Worm (Caenorhabditis elegans) whole organism, L4/young adult: ENCODE measurements around the gene nlp-64.
"Not testable (repeated sequence)": the region's sequence is repeated elsewhere in the genome, so short reads cannot be mapped to it uniquely, and the experiment has no call there.

ENCODE experiments used
- W03F9.2 ChIP-seq: fragments of 150-350 bp; optimal IDR thresholded peaks from 2 replicates; lab custom pipeline; 2014; ENCODE audit warnings: missing biosample characterization, missing genetic modification characterization
- dao-5 ChIP-seq: sonication (generic microtip); optimal IDR thresholded peaks from 2 replicates; lab custom pipeline; 2016; ENCODE audit warnings: missing genotype, missing genetic modification characterization, moderate library complexity, missing compliant biosample characterization
- him-1 ChIP-seq: sonication (generic microtip); optimal IDR thresholded peaks from 2 replicates; lab custom pipeline; 2016; ENCODE audit warnings: missing genotype, missing genetic modification reagents, missing genetic modification characterization, missing compliant biosample characterization

Gene nlp-64

ce11 chrX:312238-312637 is 1.1 kb upstream of the nlp-64 start:
- TF ChIP-seq him-1 (tag; lab: Kevin White, UChicago) (no peak), dao-5 (tag; lab: Kevin White, UChicago) (no peak), W03F9.2 (tag; lab: Kevin White, UChicago) (no peak)

ce11 chrX:309076-309475 is 2.0 kb downstream of the nlp-64 start:
- TF ChIP-seq dao-5 (tag; lab: Kevin White, UChicago) (no peak), W03F9.2 (tag; lab: Kevin White, UChicago) (no peak), him-1 (tag; lab: Kevin White, UChicago) (no peak)

ce11 chrX:305057-305456 is 6.1 kb downstream of the nlp-64 start:
- no peak for TF ChIP-seq him-1 (tag; lab: Kevin White, UChicago)
- no peak for TF ChIP-seq W03F9.2 (tag; lab: Kevin White, UChicago)
- no peak for TF ChIP-seq dao-5 (tag; lab: Kevin White, UChicago)

- TF ChIP-seq dao-5 (tag; lab: Kevin White, UChicago) (no peak), W03F9.2 (tag; lab: Kevin White, UChicago) (no peak), him-1 (tag; lab: Kevin White, UChicago) (no peak)
These were observed 9.6 kb downstream of the nlp-64 start, which contains the start of gene gcp-2.1 for ce11 chrX:301530-301929. Gene gcp-2.1 (plus strand): TSS chrX:301830.

ce11 chrX:300250-300649 is 10.9 kb downstream of the nlp-64 start:
- TF ChIP-seq dao-5 (tag; lab: Kevin White, UChicago) (no peak), W03F9.2 (tag; lab: Kevin White, UChicago) (no peak), him-1 (tag; lab: Kevin White, UChicago) (no peak)

- no peak for TF ChIP-seq W03F9.2 (tag; lab: Kevin White, UChicago)
- no peak for TF ChIP-seq dao-5 (tag; lab: Kevin White, UChicago)
- TF ChIP-seq him-1 (tag; lab: Kevin White, UChicago) = no peak
These were observed 12.0 kb downstream of the nlp-64 start for ce11 chrX:299090-299489.

ce11 chrX:296934-297333 is 14.2 kb downstream of the nlp-64 start, which contains the start of gene R57.2:
Gene R57.2 (plus strand): TSS chrX:297234.
- TF ChIP-seq him-1 (tag; lab: Kevin White, UChicago) (no peak), dao-5 (tag; lab: Kevin White, UChicago) (no peak), W03F9.2 (tag; lab: Kevin White, UChicago) (no peak)

ce11 chrX:295726-296125 is 15.4 kb downstream of the nlp-64 start:
- TF ChIP-seq dao-5 (tag; lab: Kevin White, UChicago) (no peak), him-1 (tag; lab: Kevin White, UChicago) (no peak), W03F9.2 (tag; lab: Kevin White, UChicago) (no peak)

- not testable (repeated sequence) for TF ChIP-seq him-1, W03F9.2, dao-5 (tag; lab: Kevin White, UChicago)
These were observed 25.0 kb downstream of the nlp-64 start, which contains the start of gene Y47C4A.1 for ce11 chrX:286116-286515. Gene Y47C4A.1 (minus strand): TSS chrX:286216.

- TF ChIP-seq dao-5, him-1, W03F9.2 (tag; lab: Kevin White, UChicago): not testable (repeated sequence)
These were observed 37.2 kb downstream of the nlp-64 start, which contains the start of gene Y108F1.5 for ce11 chrX:273912-274311. Gene Y108F1.5 (minus strand): TSS chrX:274012.

ce11 chrX:271509-271908 is 39.6 kb downstream of the nlp-64 start:
- no peak for TF ChIP-seq W03F9.2 (tag; lab: Kevin White, UChicago)
- TF ChIP-seq dao-5 (tag; lab: Kevin White, UChicago) = no peak
- TF ChIP-seq him-1 (tag; lab: Kevin White, UChicago) = no peak
